Worm (Caenorhabditis elegans) whole organism, early embryonic: Measurements from ENCODE around the gene din-1.

Source experiments
- B0310.2 ChIP-seq: sonication (generic microtip); optimal IDR thresholded peaks from 2 replicates; lab custom pipeline; 2016; ENCODE audit warnings: mild to moderate bottlenecking, missing genetic modification characterization, missing compliant biosample characterization
- F13C5.2 ChIP-seq: sonication (generic microtip); optimal IDR thresholded peaks from 2 replicates; lab custom pipeline; 2017; ENCODE audit warnings: mild to moderate bottlenecking, missing genetic modification characterization, inconsistent platforms, missing compliant biosample characterization
- aly-1 ChIP-seq: sonication (generic microtip); optimal IDR thresholded peaks from 2 replicates; lab custom pipeline; 2016; ENCODE audit warnings: missing genetic modification characterization, missing compliant biosample characterization
- ama-1 ChIP-seq: fragments of 150-350 bp; optimal IDR thresholded peaks from 2 replicates; lab custom pipeline; 2014
- ceh-13 ChIP-seq: fragments of 200-800 bp; sonication (Bioruptor generic); optimal IDR thresholded peaks from 2 replicates; lab custom pipeline; 2018; ENCODE audit warnings: mild to moderate bottlenecking, missing genetic modification characterization, missing compliant biosample characterization
- ceh-36 ChIP-seq: sonication (generic microtip); optimal IDR thresholded peaks from 2 replicates; lab custom pipeline; 2016; ENCODE audit warnings: missing genetic modification characterization, inconsistent platforms, missing compliant biosample characterization
- ets-7 ChIP-seq: sonication (generic microtip); optimal IDR thresholded peaks from 2 replicates; lab custom pipeline; 2016; ENCODE audit warnings: missing genotype, missing genetic modification characterization, missing compliant biosample characterization
- flt-1 ChIP-seq: fragments of 200-800 bp; sonication (Bioruptor generic); IDR thresholded peaks from 2 replicates; pipeline ENCODE4 v1.3.6; 2022; ENCODE audit warnings: missing genetic modification characterization, missing compliant biosample characterization
- hmbx-1 ChIP-seq: sonication (generic microtip); optimal IDR thresholded peaks from 2 replicates; lab custom pipeline; 2016; ENCODE audit warnings: mild to moderate bottlenecking, missing genetic modification characterization, missing compliant biosample characterization
- hmg-4 ChIP-seq: fragments of 200-800 bp; sonication (Bioruptor generic); optimal IDR thresholded peaks from 2 replicates; lab custom pipeline; 2018; ENCODE audit warnings: mild to moderate bottlenecking, missing genetic modification characterization, missing compliant biosample characterization
- hnd-1 ChIP-seq: sonication (generic microtip); optimal IDR thresholded peaks from 2 replicates; lab custom pipeline; 2016; ENCODE audit warnings: missing genetic modification characterization, missing compliant biosample characterization
- pes-1 ChIP-seq: fragments of 200-800 bp; sonication (Bioruptor generic); IDR thresholded peaks from 2 replicates; pipeline ENCODE4 v1.3.6; 2022; ENCODE audit warnings: missing genetic modification reagents, missing genetic modification characterization, missing compliant biosample characterization
- scrt-1 ChIP-seq: fragments of 200-800 bp; sonication (Bioruptor generic); IDR thresholded peaks from 2 replicates; pipeline ENCODE4 v1.3.6; 2022; ENCODE audit warnings: missing genetic modification characterization, missing compliant biosample characterization
- sea-1 ChIP-seq: fragments of 200-800 bp; sonication (Bioruptor generic); conservative IDR thresholded peaks from 2 replicates; pipeline ENCODE4 v1.3.6; 2022; ENCODE audit warnings: missing genetic modification characterization, missing compliant biosample characterization
- tbx-11 ChIP-seq: fragments of 200-800 bp; sonication (Bioruptor generic); IDR thresholded peaks from 2 replicates; pipeline ENCODE4 v1.3.6; 2022; ENCODE audit warnings: missing genetic modification characterization, missing compliant biosample characterization
- tbx-37 ChIP-seq: fragments of 200-800 bp; sonication (Bioruptor generic); conservative IDR thresholded peaks from 2 replicates; pipeline ENCODE4 v1.3.6; 2022; ENCODE audit warnings: missing genetic modification reagents, missing genetic modification characterization, missing compliant biosample characterization
- tra-4 ChIP-seq: sonication (generic microtip); optimal IDR thresholded peaks from 2 replicates; lab custom pipeline; 2017; ENCODE audit warnings: missing genetic modification characterization, missing compliant biosample characterization

din-1 gene

ce11 chrII:11619895-11620439 lies 13.4 kb downstream of the din-1 start:
- TF ChIP-seq ama-1 (lab: Kevin White, UChicago) (no peak), scrt-1 (no peak), ceh-13 (GFP tag; lab: Kevin White, UChicago) (no peak), ets-7 (no peak), B0310.2 (tag; lab: Kevin White, UChicago) (peak; percentile 70), pes-1 (peak; percentile 9; the same call in 1 of the 2 replicates), hnd-1 (tag; lab: Kevin White, UChicago) (no peak)

ce11 chrII:11619171-11619570 lies 14.2 kb downstream of the din-1 start:
- TF ChIP-seq flt-1 (GFP tag; lab: Robert Waterston, UW) (no peak), pes-1 (peak; percentile 3; the same call in 1 of the 2 replicates)

ce11 chrII:11617715-11618114 lies 15.7 kb downstream of the din-1 start:
- no peak for TF ChIP-seq hmg-4 (GFP tag; lab: Kevin White, UChicago)
- no peak for TF ChIP-seq flt-1 (GFP tag; lab: Robert Waterston, UW)
- no peak for TF ChIP-seq ceh-36 (tag; lab: Kevin White, UChicago)
- no peak for TF ChIP-seq B0310.2 (tag; lab: Kevin White, UChicago)
- no peak for TF ChIP-seq hnd-1 (tag; lab: Kevin White, UChicago)
- no peak for TF ChIP-seq scrt-1
- TF ChIP-seq pes-1 = no peak
- no peak for TF ChIP-seq tra-4 (tag; lab: Kevin White, UChicago)
- no peak for TF ChIP-seq tbx-37 (GFP tag; lab: Robert Waterston, UW)
- TF ChIP-seq aly-1 (tag; lab: Kevin White, UChicago) = no peak
- TF ChIP-seq ama-1 (lab: Kevin White, UChicago) = no peak
- TF ChIP-seq F13C5.2 (tag; lab: Kevin White, UChicago) = no peak
- TF ChIP-seq tbx-11 (GFP tag; lab: Robert Waterston, UW) = no peak

ce11 chrII:11616333-11616942 lies 17.0 kb downstream of the din-1 start:
- no peak for TF ChIP-seq tbx-11 (GFP tag; lab: Robert Waterston, UW)

- TF ChIP-seq B0310.2 (tag; lab: Kevin White, UChicago) (no peak), ceh-36 (tag; lab: Kevin White, UChicago) (peak; percentile 9)
These were observed 19.1 kb downstream of the din-1 start for ce11 chrII:11614103-11614857.

- no peak for TF ChIP-seq aly-1 (tag; lab: Kevin White, UChicago)
- TF ChIP-seq hnd-1 (tag; lab: Kevin White, UChicago) = no peak
- TF ChIP-seq pes-1 = no peak
- no peak for TF ChIP-seq tbx-11 (GFP tag; lab: Robert Waterston, UW)
These were observed 21.2 kb downstream of the din-1 start, which contains the start of gene F07A11.5 for ce11 chrII:11612034-11612723. TSS of gene F07A11.5 (plus strand) at chrII:11612300.

ce11 chrII:11611462-11611861 lies 21.9 kb downstream of the din-1 start:
- no peak for TF ChIP-seq ceh-36 (tag; lab: Kevin White, UChicago)
- no peak for TF ChIP-seq pes-1
- no peak for TF ChIP-seq hmbx-1 (tag; lab: Kevin White, UChicago)
- no peak for TF ChIP-seq hnd-1 (tag; lab: Kevin White, UChicago)
- no peak for TF ChIP-seq aly-1 (tag; lab: Kevin White, UChicago)
- TF ChIP-seq scrt-1 = no peak
- no peak for TF ChIP-seq tra-4 (tag; lab: Kevin White, UChicago)
- no peak for TF ChIP-seq ama-1 (lab: Kevin White, UChicago)
- TF ChIP-seq ets-7 = no peak

- TF ChIP-seq tbx-11 (GFP tag; lab: Robert Waterston, UW) (no peak), hmg-4 (GFP tag; lab: Kevin White, UChicago) (no peak), hmbx-1 (tag; lab: Kevin White, UChicago) (no peak)
These were observed 28.8 kb downstream of the din-1 start for ce11 chrII:11604613-11605012.

ce11 chrII:11602387-11602960 lies 30.9 kb downstream of the din-1 start:
- no peak for TF ChIP-seq tbx-11 (GFP tag; lab: Robert Waterston, UW)
- no peak for TF ChIP-seq F13C5.2 (tag; lab: Kevin White, UChicago)
- TF ChIP-seq hnd-1 (tag; lab: Kevin White, UChicago) = no peak
- TF ChIP-seq ceh-13 (GFP tag; lab: Kevin White, UChicago) = no peak
- no peak for TF ChIP-seq scrt-1
- TF ChIP-seq ceh-36 (tag; lab: Kevin White, UChicago) = no peak
- TF ChIP-seq B0310.2 (tag; lab: Kevin White, UChicago) = no peak
- no peak for TF ChIP-seq sea-1 (GFP tag; lab: Robert Waterston, UW)
- no peak for TF ChIP-seq ama-1 (lab: Kevin White, UChicago)
- TF ChIP-seq ets-7 = no peak
- TF ChIP-seq flt-1 (GFP tag; lab: Robert Waterston, UW) = no peak
- no peak for TF ChIP-seq tbx-37 (GFP tag; lab: Robert Waterston, UW)
- no peak for TF ChIP-seq tra-4 (tag; lab: Kevin White, UChicago)
- TF ChIP-seq pes-1 = no peak
- TF ChIP-seq hmbx-1 (tag; lab: Kevin White, UChicago) = no peak
